Fruit fly (Drosophila melanogaster) whole organism, wandering third instar larva: Measurements from ENCODE around the gene CG15262.

Source experiments
- Abd-B ChIP-seq: fragments of >200 bp; optimal IDR thresholded peaks from 2 replicates; lab custom pipeline; 2017; ENCODE audit warnings: missing biosample characterization, missing genetic modification characterization
- Myc ChIP-seq: fragments of >200 bp; optimal IDR thresholded peaks from 2 replicates; lab custom pipeline; 2017
- OdsH ChIP-seq: fragments of 200-800 bp; sonication (Bioruptor generic); optimal IDR thresholded peaks from 2 replicates; lab custom pipeline; 2016; ENCODE audit warnings: missing biosample characterization, mild to moderate bottlenecking, missing genetic modification characterization
- brk ChIP-seq: fragments of 200-800 bp; sonication (Bioruptor generic); optimal IDR thresholded peaks from 2 replicates; lab custom pipeline; 2016; ENCODE audit warnings: missing biosample characterization, mild to moderate bottlenecking, missing genetic modification characterization
- jim ChIP-seq: fragments of 175-275, 200-325 bp; sonication (Bioruptor generic); optimal IDR thresholded peaks from 2 replicates; lab custom pipeline; 2016; ENCODE audit warnings: missing biosample characterization, mild to moderate bottlenecking, missing genetic modification characterization
- psq ChIP-seq: fragments of 200-800 bp; sonication (Bioruptor generic); optimal IDR thresholded peaks from 3 replicates; lab custom pipeline; 2017; ENCODE audit warnings: missing biosample characterization, mild to moderate bottlenecking, missing genetic modification characterization, moderate library complexity
- rgr ChIP-seq: fragments of 200-800 bp; sonication (Bioruptor generic); optimal IDR thresholded peaks from 3 replicates; lab custom pipeline; 2016; ENCODE audit warnings: missing biosample characterization, mild to moderate bottlenecking, missing genetic modification characterization

dm6 chr2L:15249006-15249513 lies 48.5 kb upstream of the CG15262 start:
- no peak for TF ChIP-seq Abd-B (GFP tag; lab: Kevin White, UChicago)
- no peak for TF ChIP-seq psq
- TF ChIP-seq Myc, result no peak
- no peak for TF ChIP-seq rgr (GFP tag; lab: Kevin White, UChicago)
- no peak for TF ChIP-seq jim (GFP tag; lab: Kevin White, UChicago)
- TF ChIP-seq OdsH (GFP tag; lab: Kevin White, UChicago), result no peak
- TF ChIP-seq brk (GFP tag; lab: Kevin White, UChicago), result no peak
